Fruit fly (Drosophila melanogaster) whole organism, embryonic: ENCODE measurements around the gene CG4661.

Source experiments
- CG2120 ChIP-seq: fragments of 200-800 bp; sonication (Bioruptor generic); optimal IDR thresholded peaks from 3 replicates; lab custom pipeline; 2016; ENCODE audit warnings: missing biosample characterization, missing genetic modification characterization
- GATAe ChIP-seq: fragments of 200-800 bp; sonication (Bioruptor generic); conservative IDR thresholded peaks from 2 replicates; pipeline ENCODE4 v1.3.6; 2022; ENCODE audit warnings: missing biosample characterization, missing genetic modification characterization
- Myb ChIP-seq: fragments of 200-800 bp; sonication (Bioruptor generic); optimal IDR thresholded peaks from 2 replicates; lab custom pipeline; 2016; ENCODE audit warnings: missing biosample characterization, missing genetic modification characterization
- fd96Cb ChIP-seq: fragments of 200-800 bp; sonication (Bioruptor generic); optimal IDR thresholded peaks from 2 replicates; lab custom pipeline; 2018; ENCODE audit warnings: missing biosample characterization, mild to moderate bottlenecking, missing genetic modification characterization, moderate library complexity

- TF ChIP-seq GATAe (GFP tag; lab: Robert Waterston, UW), result no peak
- no peak for TF ChIP-seq Myb (GFP tag; lab: Kevin White, UChicago)
- TF ChIP-seq CG2120 (GFP tag; lab: Kevin White, UChicago), result no peak
- TF ChIP-seq fd96Cb (tag; lab: Kevin White, UChicago), result no peak
These were observed 11.1 kb upstream of the CG4661 start for dm6 chrX:12868605-12869004.
